Fruit fly (Drosophila melanogaster) whole organism, embryonic: ENCODE data around the gene Usp8.
A peak's percentile ranks its signal among the peaks of the same experiment; 100 is the strongest.

Source experiments
- Antp ChIP-seq: fragments of 200-800 bp; sonication (Bioruptor generic); optimal IDR thresholded peaks from 3 replicates; lab custom pipeline; 2016; ENCODE audit warnings: missing biosample characterization, missing genetic modification characterization
- Asciz ChIP-seq: fragments of 200-800 bp; sonication (Bioruptor generic); optimal IDR thresholded peaks from 2 replicates; lab custom pipeline; 2017; ENCODE audit warnings: missing biosample characterization, mild to moderate bottlenecking, missing genetic modification characterization, missing genetic modification reagents
- Atf-2 ChIP-seq: fragments of 200-800 bp; sonication (Bioruptor generic); optimal IDR thresholded peaks from 2 replicates; lab custom pipeline; 2016; ENCODE audit warnings: missing biosample characterization, missing genetic modification characterization
- B-H2 ChIP-seq: fragments of 200-800 bp; sonication (Bioruptor generic); optimal IDR thresholded peaks from 2 replicates; lab custom pipeline; 2018; ENCODE audit warnings: missing biosample characterization, mild to moderate bottlenecking, missing genetic modification characterization
- Bdp1 ChIP-seq: fragments of 200-800 bp; sonication (Bioruptor generic); optimal IDR thresholded peaks from 3 replicates; lab custom pipeline; 2016; ENCODE audit warnings: missing biosample characterization, missing genetic modification characterization
- CG10462 ChIP-seq: fragments of 200-800 bp; sonication (Bioruptor generic); optimal IDR thresholded peaks from 2 replicates; lab custom pipeline; 2016; ENCODE audit warnings: missing biosample characterization, missing genetic modification characterization
- CG12299 ChIP-seq: fragments of 200-800 bp; sonication (Bioruptor generic); optimal IDR thresholded peaks from 2 replicates; lab custom pipeline; 2018; ENCODE audit warnings: missing biosample characterization, mild to moderate bottlenecking, missing genetic modification characterization
- CG1233 ChIP-seq: fragments of 200-800 bp; sonication (Bioruptor generic); optimal IDR thresholded peaks from 4 replicates; lab custom pipeline; 2018; ENCODE audit warnings: missing biosample characterization, mild to moderate bottlenecking, missing genetic modification characterization
- CG15011 ChIP-seq: fragments of 200-800 bp; sonication (Bioruptor generic); optimal IDR thresholded peaks from 3 replicates; lab custom pipeline; 2018; ENCODE audit warnings: missing biosample characterization, mild to moderate bottlenecking, missing genetic modification characterization
- CG15073 ChIP-seq: fragments of 200-800 bp; sonication (Bioruptor generic); optimal IDR thresholded peaks from 2 replicates; lab custom pipeline; 2016; ENCODE audit warnings: missing biosample characterization, missing genetic modification characterization
- CG15269 ChIP-seq: fragments of 200-800 bp; sonication (Bioruptor generic); optimal IDR thresholded peaks from 2 replicates; lab custom pipeline; 2018; ENCODE audit warnings: missing biosample characterization, mild to moderate bottlenecking, missing genetic modification characterization, moderate library complexity
- CG15514 ChIP-seq: fragments of 200-800 bp; sonication (Bioruptor generic); optimal IDR thresholded peaks from 3 replicates; lab custom pipeline; 2017; ENCODE audit warnings: missing biosample characterization, missing genetic modification characterization, mild to moderate bottlenecking, moderate library complexity, missing genetic modification reagents
- CG17186 ChIP-seq: fragments of 200-800 bp; sonication (Bioruptor generic); optimal IDR thresholded peaks from 3 replicates; lab custom pipeline; 2017; ENCODE audit warnings: missing biosample characterization, missing genetic modification reagents, missing genetic modification characterization
- CG2116 ChIP-seq: fragments of 200-800 bp; sonication (Bioruptor generic); optimal IDR thresholded peaks from 3 replicates; lab custom pipeline; 2018; ENCODE audit warnings: missing biosample characterization, mild to moderate bottlenecking, missing genetic modification characterization
- CG2120 ChIP-seq: fragments of 200-800 bp; sonication (Bioruptor generic); optimal IDR thresholded peaks from 3 replicates; lab custom pipeline; 2016; ENCODE audit warnings: missing biosample characterization, missing genetic modification characterization
- CG2678 ChIP-seq: fragments of 200-800 bp; sonication (Bioruptor generic); optimal IDR thresholded peaks from 3 replicates; lab custom pipeline; 2019; ENCODE audit warnings: missing biosample characterization, mild to moderate bottlenecking, missing genetic modification characterization, moderate library complexity
- CG6683 ChIP-seq: fragments of 200-800 bp; sonication (Bioruptor generic); optimal IDR thresholded peaks from 2 replicates; lab custom pipeline; 2017; ENCODE audit warnings: missing biosample characterization, mild to moderate bottlenecking, missing genetic modification characterization, missing genetic modification reagents
- CG6765 ChIP-seq: fragments of 200-800 bp; sonication (Bioruptor generic); optimal IDR thresholded peaks from 3 replicates; lab custom pipeline; 2017; ENCODE audit warnings: missing biosample characterization, mild to moderate bottlenecking, missing genetic modification characterization
- CG9876 ChIP-seq: fragments of 200-800 bp; sonication (Bioruptor generic); optimal IDR thresholded peaks from 2 replicates; lab custom pipeline; 2016; ENCODE audit warnings: missing biosample characterization, missing genetic modification characterization
- CoRest ChIP-seq: fragments of 200-800 bp; sonication (Bioruptor generic); optimal IDR thresholded peaks from 3 replicates; lab custom pipeline; 2018; ENCODE audit warnings: missing biosample characterization, mild to moderate bottlenecking, missing genetic modification characterization, moderate library complexity
- Dp ChIP-seq: fragments of 200-800 bp; sonication (Bioruptor generic); optimal IDR thresholded peaks from 2 replicates; lab custom pipeline; 2018; ENCODE audit warnings: missing biosample characterization, mild to moderate bottlenecking, missing genetic modification characterization, moderate library complexity
- GATAe ChIP-seq: fragments of 200-800 bp; sonication (Bioruptor generic); conservative IDR thresholded peaks from 2 replicates; pipeline ENCODE4 v1.3.6; 2022; ENCODE audit warnings: missing biosample characterization, missing genetic modification characterization
- Hr3 ChIP-seq: fragments of 200-800 bp; sonication (Bioruptor generic); optimal IDR thresholded peaks from 3 replicates; lab custom pipeline; 2016; ENCODE audit warnings: missing biosample characterization, missing genetic modification characterization
- Hr39 ChIP-seq: fragments of >200 bp; optimal IDR thresholded peaks from 2 replicates; lab custom pipeline; 2017
- Hr51 ChIP-seq, 2 experiments: fragments of 200-800 bp; sonication (Bioruptor generic); optimal IDR thresholded peaks; 2 replicates in 1 of 2; 3 replicates in 1 of 2; lab custom pipeline; 2016 to 2018; ENCODE audit warnings: missing biosample characterization in 2 of 2, missing genetic modification characterization in 2 of 2, mild to moderate bottlenecking in 1 of 2, moderate library complexity in 1 of 2
- Kr ChIP-seq: fragments of 200-800 bp; sonication (Bioruptor generic); optimal IDR thresholded peaks from 2 replicates; lab custom pipeline; 2017; ENCODE audit warnings: missing biosample characterization, mild to moderate bottlenecking, missing genetic modification characterization
- Lpt ChIP-seq: fragments of >200 bp; optimal IDR thresholded peaks from 2 replicates; lab custom pipeline; 2018; ENCODE audit warnings: missing biosample characterization, missing genetic modification characterization
- Nf-YA ChIP-seq: fragments of 200-800 bp; sonication (Bioruptor generic); IDR thresholded peaks from 2 replicates; pipeline ENCODE4 v1.3.6; 2022; ENCODE audit warnings: missing biosample characterization, missing genetic modification characterization
- ab ChIP-seq: fragments of 200-800 bp; sonication (Bioruptor generic); optimal IDR thresholded peaks from 2 replicates; lab custom pipeline; 2016; ENCODE audit warnings: missing biosample characterization, missing genetic modification characterization
- amos ChIP-seq: fragments of 200-800 bp; sonication (Bioruptor generic); IDR thresholded peaks from 2 replicates; pipeline ENCODE4 v1.3.6; 2022; ENCODE audit warnings: missing biosample characterization, missing genetic modification characterization; ENCODE audit not compliant: partially characterized antibody
- bigmax ChIP-seq: fragments of 200-800 bp; sonication (Bioruptor generic); optimal IDR thresholded peaks from 2 replicates; lab custom pipeline; 2018; ENCODE audit warnings: missing biosample characterization, mild to moderate bottlenecking, missing genetic modification characterization
- cg ChIP-seq: fragments of 200-800 bp; sonication (Bioruptor generic); optimal IDR thresholded peaks from 3 replicates; lab custom pipeline; 2019; ENCODE audit warnings: missing biosample characterization, mild to moderate bottlenecking, missing genetic modification characterization, moderate library complexity
- chn ChIP-seq: fragments of 200-800 bp; sonication (Bioruptor generic); optimal IDR thresholded peaks from 2 replicates; lab custom pipeline; 2016; ENCODE audit warnings: missing biosample characterization, missing genetic modification characterization
- dati ChIP-seq: fragments of 200-800 bp; sonication (Bioruptor generic); IDR thresholded peaks from 2 replicates; pipeline ENCODE4 v1.3.6; 2022; ENCODE audit warnings: missing biosample characterization, missing genetic modification characterization
- disco-r ChIP-seq: fragments of 200-800 bp; sonication (Bioruptor generic); optimal IDR thresholded peaks from 2 replicates; lab custom pipeline; 2016; ENCODE audit warnings: missing biosample characterization, missing genetic modification characterization
- ewg ChIP-seq: fragments of 200-800 bp; sonication (Bioruptor generic); optimal IDR thresholded peaks from 3 replicates; lab custom pipeline; 2017; ENCODE audit warnings: mild to moderate bottlenecking, missing biosample characterization, missing genetic modification reagents, missing genetic modification characterization
- fd3F ChIP-seq: fragments of 200-800 bp; sonication (Bioruptor generic); optimal IDR thresholded peaks from 2 replicates; lab custom pipeline; 2018; ENCODE audit warnings: missing biosample characterization, mild to moderate bottlenecking, missing genetic modification characterization, moderate library complexity
- fu2 ChIP-seq: fragments of 200-800 bp; sonication (Bioruptor generic); optimal IDR thresholded peaks from 2 replicates; lab custom pipeline; 2016; ENCODE audit warnings: missing biosample characterization, missing genetic modification characterization
- gro ChIP-seq: fragments of 200-800 bp; sonication (Bioruptor generic); optimal IDR thresholded peaks from 2 replicates; lab custom pipeline; 2016; ENCODE audit warnings: missing biosample characterization, missing genetic modification characterization
- hkb ChIP-seq, 2 experiments: fragments of 200-800 bp in 1 of 2; fragments of >200 bp in 1 of 2; sonication (Bioruptor generic) in 1 of 2; IDR thresholded peaks in 1 of 2; optimal IDR thresholded peaks in 1 of 2; 2 replicates each; pipeline versions ENCODE4 v1.3.6 to Lab custom; 2017 to 2022; ENCODE audit warnings: missing biosample characterization in 1 of 2, missing genetic modification characterization in 1 of 2
- lmd ChIP-seq: fragments of 200-800 bp; sonication (Bioruptor generic); IDR thresholded peaks from 2 replicates; pipeline ENCODE4 v1.3.6; 2022; ENCODE audit warnings: missing biosample characterization, missing genetic modification characterization
- pan ChIP-seq, 4 experiments: fragments of >200 bp in 3 of 4; fragments of 200-800 bp in 1 of 4; sonication (Bioruptor generic) in 1 of 4; optimal IDR thresholded peaks in 3 of 4; IDR thresholded peaks in 1 of 4; 2 replicates each; pipeline versions ENCODE4 v1.3.6 to Lab custom; 2017 to 2022; ENCODE audit warnings: missing biosample characterization in 2 of 4, missing genetic modification characterization in 2 of 4, mixed read lengths in 1 of 4
- pb ChIP-seq: fragments of 200-800 bp; sonication (Bioruptor generic); optimal IDR thresholded peaks from 3 replicates; lab custom pipeline; 2016; ENCODE audit warnings: missing biosample characterization, missing genetic modification characterization
- pho ChIP-seq: fragments of 200-800 bp; sonication (Bioruptor generic); optimal IDR thresholded peaks from 2 replicates; lab custom pipeline; 2016; ENCODE audit warnings: missing biosample characterization, missing genetic modification characterization
- ranshi ChIP-seq: fragments of 200-800 bp; sonication (Bioruptor generic); IDR thresholded peaks from 2 replicates; pipeline ENCODE4 v1.3.6; 2022; ENCODE audit warnings: missing biosample characterization, missing genetic modification characterization
- salm ChIP-seq: fragments of 200-800 bp; sonication (Bioruptor generic); optimal IDR thresholded peaks from 2 replicates; lab custom pipeline; 2018; ENCODE audit warnings: missing biosample characterization, mild to moderate bottlenecking, missing genetic modification characterization
- slbo ChIP-seq: fragments of 200-800 bp; sonication (Bioruptor generic); IDR thresholded peaks from 2 replicates; pipeline ENCODE4 v1.3.6; 2022; ENCODE audit warnings: missing biosample characterization, missing genetic modification characterization
- ssp ChIP-seq: fragments of 200-800 bp; sonication (Bioruptor generic); IDR thresholded peaks from 2 replicates; pipeline ENCODE4 v1.3.6; 2022; ENCODE audit warnings: missing biosample characterization, missing genetic modification characterization
- wdn ChIP-seq: fragments of 200-800 bp; sonication (Bioruptor generic); IDR thresholded peaks from 2 replicates; pipeline ENCODE4 v1.3.6; 2022; ENCODE audit warnings: missing biosample characterization, missing genetic modification characterization
- yki ChIP-seq: fragments of >200 bp; optimal IDR thresholded peaks from 3 replicates; lab custom pipeline; 2018
- zen ChIP-seq: fragments of 200-800 bp; sonication (Bioruptor generic); optimal IDR thresholded peaks from 3 replicates; lab custom pipeline; 2018; ENCODE audit warnings: missing biosample characterization, mild to moderate bottlenecking, missing genetic modification characterization, moderate library complexity

Gene Usp8

DNA sequence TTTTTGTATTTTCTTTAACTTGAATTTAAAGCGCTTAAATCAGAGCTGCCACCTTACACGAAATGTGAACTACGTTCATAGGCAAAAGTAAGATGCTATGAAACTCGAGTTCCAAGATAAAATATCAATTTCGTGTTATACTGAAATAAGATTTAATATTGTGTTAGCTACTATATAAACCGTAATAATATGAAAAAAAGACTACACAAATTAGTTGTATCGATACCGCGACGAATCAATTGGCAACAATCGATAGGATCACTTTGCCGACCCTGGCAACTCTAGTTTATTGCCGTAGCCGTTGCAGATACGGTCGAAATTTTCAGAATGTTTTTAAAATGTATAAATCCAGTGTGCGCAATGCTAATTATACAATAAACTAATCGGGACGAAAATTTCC lies 6.4 kb downstream of the Usp8 start, which contains the start of gene SNF4Agamma (continued):
- TF ChIP-seq CG17186 (GFP tag; lab: Kevin White, UChicago) (no peak), Antp (no peak), B-H2 (GFP tag; lab: Kevin White, UChicago) (peak; percentile 35), CG9876 (GFP tag; lab: Kevin White, UChicago) (no peak), CoRest (tag; lab: Kevin White, UChicago) (peak; percentile 56), Dp (GFP tag; lab: Kevin White, UChicago) (peak; percentile 92), CG2120 (peak; percentile 41), Nf-YA (GFP tag; lab: Robert Waterston, UW) (no peak), dati (no peak), Hr51 (GFP tag; optimal IDR thresholded peaks at IDR 0.05; lab: Kevin White, UChicago) (no peak), disco-r (no peak), slbo (GFP tag; lab: Robert Waterston, UW) (peak; percentile 43; the same call in 1 of the 2 replicates), cg (no peak), salm (tag; lab: Kevin White, UChicago) (no peak), CG6765 (GFP tag; lab: Kevin White, UChicago) (no peak), GATAe (GFP tag; lab: Robert Waterston, UW) (0 out of 2 replicates have a peak, but pooled peaks have one; percentile 31), CG12299 (tag; lab: Kevin White, UChicago) (peak; percentile 57), fu2 (no peak), pho (no peak), ewg (GFP tag; lab: Kevin White, UChicago) (no peak), Lpt (GFP tag; lab: Kevin White, UChicago) (no peak), CG15269 (tag; lab: Kevin White, UChicago) (no peak), Asciz (GFP tag; lab: Kevin White, UChicago) (no peak), chn (GFP tag; lab: Kevin White, UChicago) (no peak), ssp (GFP tag; lab: Robert Waterston, UW) (no peak), CG6683 (GFP tag; lab: Kevin White, UChicago) (no peak), pan (optimal IDR thresholded peaks at IDR 0.05; lab: Kevin White, UChicago) (no peak), pan (GFP tag; optimal IDR thresholded peaks at IDR 0.05 in 1 of 2, IDR thresholded peaks at IDR 0.05 in 1 of 2) (peak in 1 of 2 experiments; percentile 31), fd3F (no peak), wdn (GFP tag; lab: Robert Waterston, UW) (no peak), zen (tag; lab: Kevin White, UChicago) (no peak), CG2116 (GFP tag; lab: Kevin White, UChicago) (peak; percentile 35), ab (no peak), Kr (no peak), yki (no peak), hkb (optimal IDR thresholded peaks at IDR 0.05; lab: Kevin White, UChicago) (no peak), hkb (GFP tag; IDR thresholded peaks at IDR 0.05; lab: Robert Waterston, UW) (no peak), CG10462 (GFP tag; lab: Kevin White, UChicago) (no peak), gro (no peak), CG1233 (GFP tag; lab: Kevin White, UChicago) (no peak), ranshi (GFP tag; lab: Robert Waterston, UW) (no peak), Bdp1 (GFP tag; lab: Kevin White, UChicago) (no peak), Hr39 (lab: Kevin White, UChicago) (no peak), lmd (GFP tag; lab: Robert Waterston, UW) (no peak), bigmax (GFP tag; lab: Kevin White, UChicago) (no peak), Hr3 (peak; percentile 19), CG2678 (tag; lab: Kevin White, UChicago) (peak; percentile 30), CG15514 (peak; percentile 65), CG15073 (GFP tag; lab: Kevin White, UChicago) (no peak), amos (GFP tag; lab: Robert Waterston, UW) (peak; percentile 76; the same call in 1 of the 2 replicates), CG15011 (GFP tag; lab: Kevin White, UChicago) (no peak), pb (GFP tag; lab: Kevin White, UChicago) (no peak), Atf-2 (no peak)
